Worm (Caenorhabditis elegans) whole organism, L1 larva: Measurements from ENCODE around the gene ZK822.9.

Source experiments
- C04F5.9 ChIP-seq: sonication (generic microtip); optimal IDR thresholded peaks from 2 replicates; lab custom pipeline; 2016; ENCODE audit warnings: missing genetic modification characterization, missing compliant biosample characterization
- C34B4.2 ChIP-seq: sonication (generic microtip); optimal IDR thresholded peaks from 2 replicates; lab custom pipeline; 2017; ENCODE audit warnings: mild to moderate bottlenecking, missing genetic modification characterization, missing compliant biosample characterization
- ceh-63 ChIP-seq: fragments of 200-800 bp; sonication (Bioruptor generic); optimal IDR thresholded peaks from 2 replicates; lab custom pipeline; 2018; ENCODE audit warnings: mild to moderate bottlenecking, missing genetic modification characterization, missing compliant biosample characterization
- ceh-82 ChIP-seq, 3 experiments: fragments of 150-350 bp in 1 of 3; sonication (generic microtip) in 2 of 3; optimal IDR thresholded peaks; 2 replicates each; lab custom pipeline; 2014 to 2017; ENCODE audit warnings: missing biosample characterization in 3 of 3, missing genetic modification characterization in 3 of 3
- ceh-88 ChIP-seq: fragments of 200-800 bp; sonication (Bioruptor generic); IDR thresholded peaks from 2 replicates; pipeline ENCODE4 v1.3.6; 2022; ENCODE audit warnings: missing genetic modification characterization, missing compliant biosample characterization
- ces-1 ChIP-seq: fragments of 150-350 bp; optimal IDR thresholded peaks from 2 replicates; lab custom pipeline; 2014; ENCODE audit warnings: missing biosample characterization, missing genetic modification reagents, missing genetic modification characterization
- dpl-1 ChIP-seq, 3 experiments: fragments of 150-350 bp in 2 of 3; sonication (generic microtip) in 1 of 3; optimal IDR thresholded peaks; 2 replicates each; lab custom pipeline; 2014 to 2017; ENCODE audit warnings: missing biosample characterization in 3 of 3, missing genetic modification characterization in 3 of 3, missing genetic modification reagents in 3 of 3
- dsc-1 ChIP-seq: sonication (generic microtip); optimal IDR thresholded peaks from 2 replicates; lab custom pipeline; 2016; ENCODE audit warnings: mild to moderate bottlenecking, missing genetic modification characterization, missing compliant biosample characterization
- efl-1 ChIP-seq, 4 experiments: fragments of 150-350 bp; optimal IDR thresholded peaks in 3 of 4; peaks in 1 of 4; 1 replicate in 1 of 4; 2 replicates in 3 of 4; lab custom pipeline; 2014; ENCODE audit warnings: missing biosample characterization in 2 of 4, missing genetic modification characterization in 2 of 4, missing genetic modification reagents in 2 of 4
- egl-13 ChIP-seq: sonication (generic microtip); optimal IDR thresholded peaks from 2 replicates; lab custom pipeline; 2016; ENCODE audit warnings: missing genotype, missing genetic modification reagents, missing genetic modification characterization, missing compliant biosample characterization
- elt-2 ChIP-seq: sonication (generic microtip); optimal IDR thresholded peaks from 2 replicates; lab custom pipeline; 2016; ENCODE audit warnings: missing genetic modification characterization, mild to moderate bottlenecking, inconsistent platforms, missing compliant biosample characterization, missing genetic modification reagents
- ets-5 ChIP-seq: fragments of 200-800 bp; sonication (Bioruptor generic); IDR thresholded peaks from 2 replicates; pipeline ENCODE4 v1.3.6; 2022; ENCODE audit warnings: missing genetic modification characterization, missing compliant biosample characterization
- fkh-10 ChIP-seq: sonication (generic microtip); optimal IDR thresholded peaks from 2 replicates; lab custom pipeline; 2017; ENCODE audit warnings: missing biosample characterization, missing genetic modification reagents, missing genetic modification characterization
- fkh-4 ChIP-seq: sonication (generic microtip); optimal IDR thresholded peaks from 2 replicates; lab custom pipeline; 2016; ENCODE audit warnings: missing compliant biosample characterization, missing genetic modification characterization, borderline replicate concordance
- fkh-8 ChIP-seq: sonication (generic microtip); optimal IDR thresholded peaks from 2 replicates; lab custom pipeline; 2016; ENCODE audit warnings: mild to moderate bottlenecking, missing genetic modification characterization, missing compliant biosample characterization
- hpl-2 ChIP-seq: fragments of 150-350 bp; optimal IDR thresholded peaks from 2 replicates; lab custom pipeline; 2014; ENCODE audit warnings: missing biosample characterization, missing genetic modification reagents, missing genetic modification characterization
- irx-1 ChIP-seq: sonication (generic microtip); optimal IDR thresholded peaks from 2 replicates; lab custom pipeline; 2016; ENCODE audit warnings: missing genetic modification characterization, missing compliant biosample characterization
- lin-14 ChIP-seq: fragments of 200-800 bp; sonication (Bioruptor generic); optimal IDR thresholded peaks from 2 replicates; lab custom pipeline; 2018; ENCODE audit warnings: mild to moderate bottlenecking, missing genetic modification characterization, moderate library complexity, missing compliant biosample characterization
- lin-15B ChIP-seq: fragments of 150-350 bp; sonication (generic microtip); optimal IDR thresholded peaks from 3 replicates; lab custom pipeline; 2014; ENCODE audit warnings: missing biosample characterization, missing genetic modification characterization
- lin-35 ChIP-seq, 2 experiments: fragments of 150-350 bp; optimal IDR thresholded peaks; 2 replicates each; lab custom pipeline; 2014; ENCODE audit warnings: missing biosample characterization in 2 of 2, missing genetic modification characterization in 2 of 2, missing genetic modification reagents in 2 of 2
- lin-39 ChIP-seq: fragments of 150-350 bp; optimal IDR thresholded peaks from 2 replicates; lab custom pipeline; 2014; ENCODE audit warnings: missing biosample characterization, missing genetic modification reagents, missing genetic modification characterization
- mab-9 ChIP-seq: fragments of 200-800 bp; sonication (Bioruptor generic); IDR thresholded peaks from 2 replicates; pipeline ENCODE4 v1.3.6; 2022; ENCODE audit warnings: missing genetic modification reagents, missing genetic modification characterization, missing compliant biosample characterization
- mep-1 ChIP-seq: fragments of 150-350 bp; optimal IDR thresholded peaks from 2 replicates; lab custom pipeline; 2014; ENCODE audit warnings: missing biosample characterization, missing genetic modification characterization
- nhr-19 ChIP-seq: fragments of 200-800 bp; sonication (Bioruptor generic); conservative IDR thresholded peaks from 2 replicates; pipeline ENCODE4 v1.3.6; 2022; ENCODE audit warnings: missing genetic modification characterization, missing compliant biosample characterization
- nhr-237 ChIP-seq: fragments of 150-350 bp; optimal IDR thresholded peaks from 2 replicates; lab custom pipeline; 2014; ENCODE audit warnings: missing biosample characterization, missing genetic modification characterization
- nhr-47 ChIP-seq: sonication (generic microtip); optimal IDR thresholded peaks from 2 replicates; lab custom pipeline; 2016; ENCODE audit warnings: mild to moderate bottlenecking, missing genetic modification characterization, moderate library complexity, missing compliant biosample characterization
- nhr-76 ChIP-seq: sonication (generic microtip); optimal IDR thresholded peaks from 2 replicates; lab custom pipeline; 2017; ENCODE audit warnings: missing biosample characterization, missing genetic modification characterization
- nhr-84 ChIP-seq: sonication (generic microtip); optimal IDR thresholded peaks from 2 replicates; lab custom pipeline; 2017; ENCODE audit warnings: missing biosample characterization, missing genetic modification characterization
- pag-3 ChIP-seq: sonication (generic microtip); optimal IDR thresholded peaks from 2 replicates; lab custom pipeline; 2017; ENCODE audit warnings: missing genetic modification characterization, mild to moderate bottlenecking, missing compliant biosample characterization, antibody characterized with exemption, borderline replicate concordance; ENCODE audit not compliant: insufficient read depth
- pqm-1 ChIP-seq: sonication (generic microtip); optimal IDR thresholded peaks from 3 replicates; lab custom pipeline; 2017; ENCODE audit warnings: missing biosample characterization, missing genetic modification characterization
- snu-23 ChIP-seq: sonication (generic microtip); optimal IDR thresholded peaks from 2 replicates; lab custom pipeline; 2016; ENCODE audit warnings: missing genetic modification characterization, missing compliant biosample characterization
- sptf-1 ChIP-seq: fragments of 150-350 bp; optimal IDR thresholded peaks from 2 replicates; lab custom pipeline; 2014; ENCODE audit warnings: missing biosample characterization, missing genetic modification characterization
- tlp-1 ChIP-seq: fragments of 150-350 bp; optimal IDR thresholded peaks from 2 replicates; lab custom pipeline; 2014; ENCODE audit warnings: missing biosample characterization, missing genetic modification characterization
- unc-30 ChIP-seq: sonication (generic microtip); optimal IDR thresholded peaks from 2 replicates; lab custom pipeline; 2017; ENCODE audit warnings: missing biosample characterization, missing genetic modification characterization
- unc-86 ChIP-seq: sonication (generic microtip); optimal IDR thresholded peaks from 2 replicates; lab custom pipeline; 2016; ENCODE audit warnings: missing genetic modification characterization, missing compliant biosample characterization
- unc-98 ChIP-seq: fragments of 200-800 bp; sonication (Bioruptor generic); IDR thresholded peaks from 2 replicates; pipeline ENCODE4 v1.3.6; 2022; ENCODE audit warnings: missing genetic modification characterization, missing compliant biosample characterization
- vab-15 ChIP-seq: sonication (generic microtip); optimal IDR thresholded peaks from 2 replicates; lab custom pipeline; 2017; ENCODE audit warnings: missing genotype, mild to moderate bottlenecking, missing genetic modification characterization, missing compliant biosample characterization
- xbp-1 ChIP-seq: sonication (generic microtip); optimal IDR thresholded peaks from 2 replicates; lab custom pipeline; 2016; ENCODE audit warnings: missing genetic modification characterization, missing compliant biosample characterization
- ztf-11 ChIP-seq, 2 experiments: sonication (generic microtip); optimal IDR thresholded peaks; 2 replicates each; lab custom pipeline; 2016 to 2017; ENCODE audit warnings: missing genetic modification characterization in 2 of 2, missing biosample characterization in 1 of 2, missing compliant biosample characterization in 1 of 2
- ztf-4 ChIP-seq: fragments of 150-350 bp; optimal IDR thresholded peaks from 2 replicates; lab custom pipeline; 2014; ENCODE audit warnings: missing biosample characterization, missing genetic modification characterization

ZK822.9 gene

DNA sequence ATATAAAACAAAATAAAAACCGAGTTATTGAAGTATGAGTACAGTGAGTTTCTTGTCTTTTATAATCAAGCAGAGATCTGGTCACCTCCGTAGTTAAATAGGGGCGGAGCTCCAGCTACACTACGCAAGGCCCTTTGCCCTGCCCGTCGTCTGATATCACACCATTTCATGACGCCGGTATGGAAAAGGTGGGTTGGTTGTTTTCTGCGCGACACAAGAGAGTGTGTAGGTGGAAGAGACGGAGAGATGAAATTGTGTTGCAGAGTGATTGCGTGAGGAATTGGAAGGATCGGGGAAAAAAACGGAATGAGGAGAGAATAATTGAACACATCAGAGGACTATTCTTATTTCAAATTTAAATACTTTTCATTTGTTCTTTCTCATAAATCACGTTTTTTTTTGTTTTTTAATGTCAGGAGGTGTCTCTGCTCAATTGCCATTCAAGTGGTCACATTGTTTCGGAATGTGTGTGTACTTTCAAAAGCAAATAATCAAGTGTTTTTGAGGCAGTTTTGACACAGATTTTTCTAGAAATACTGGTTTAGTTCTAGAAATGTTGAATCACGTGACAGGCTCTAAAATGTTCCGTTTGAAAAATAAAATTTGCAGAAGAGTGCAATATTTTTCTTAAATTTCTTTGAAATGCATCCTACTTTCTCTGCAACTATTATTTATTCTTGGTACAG, at the start of gene ZK822.9 (continued):
- no peak for TF ChIP-seq ces-1
- no peak for TF ChIP-seq pqm-1 (tag; lab: Kevin White, UChicago)
- TF ChIP-seq ceh-63 (GFP tag; lab: Kevin White, UChicago) = no peak
- peak; percentile 6 for TF ChIP-seq lin-14
- TF ChIP-seq nhr-19 (GFP tag; lab: Robert Waterston, UW) = no peak; the same call in 1 of the 2 replicates
- no peak for TF ChIP-seq sptf-1 (tag; lab: Kevin White, UChicago)
- TF ChIP-seq ceh-82 (tag; optimal IDR thresholded peaks at IDR 0.05; lab: Kevin White, UChicago) = no peak
- TF ChIP-seq nhr-76 (tag; lab: Kevin White, UChicago) = no peak
- TF ChIP-seq tlp-1 (tag; lab: Kevin White, UChicago) = no peak
- no peak for TF ChIP-seq nhr-237
- no peak for TF ChIP-seq nhr-84 (tag; lab: Kevin White, UChicago)
- TF ChIP-seq fkh-4 (tag; lab: Kevin White, UChicago) = no peak
- TF ChIP-seq ztf-11 (tag; optimal IDR thresholded peaks at IDR 0.05; lab: Kevin White, UChicago) = no peak
- no peak for TF ChIP-seq lin-15B (tag; lab: Kevin White, UChicago)
- peak in 1 of 2 experiments; percentile 50 for TF ChIP-seq lin-35 (GFP tag; optimal IDR thresholded peaks at IDR 0.05; lab: Kevin White, UChicago)
- TF ChIP-seq dpl-1 (GFP tag; optimal IDR thresholded peaks at IDR 0.05; lab: Kevin White, UChicago) = no peak
- TF ChIP-seq mab-9 (GFP tag; lab: Robert Waterston, UW) = no peak
- TF ChIP-seq C34B4.2 (tag; lab: Kevin White, UChicago) = no peak
- peak; percentile 14 for TF ChIP-seq mep-1 (tag; lab: Kevin White, UChicago)

DNA sequence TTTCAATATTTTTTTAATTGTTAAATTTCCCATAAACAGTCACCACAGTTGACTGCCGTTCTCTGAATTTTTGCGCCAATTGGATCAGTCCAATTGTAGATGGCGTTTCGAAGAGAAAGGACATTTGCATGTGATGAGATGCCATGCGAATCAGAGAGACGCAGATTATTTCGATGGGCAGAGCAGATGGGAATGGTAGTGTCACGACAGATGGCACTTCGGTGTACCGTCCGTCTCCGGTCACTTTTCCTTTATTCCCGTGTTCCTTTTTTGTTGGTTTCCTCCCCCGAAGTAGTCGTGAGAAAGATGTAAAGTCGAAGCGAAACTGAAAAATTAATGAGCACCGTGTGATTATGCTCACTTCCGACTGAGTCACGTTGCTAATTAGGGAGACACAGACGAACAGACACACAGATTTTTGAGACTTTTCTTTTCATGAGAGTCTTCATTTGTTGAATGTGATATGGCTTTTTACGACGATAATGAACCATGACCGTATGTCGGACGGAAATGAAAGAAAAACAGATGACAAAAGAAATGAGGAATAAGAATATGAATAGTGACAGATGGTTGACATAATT, 48.0 kb upstream of the ZK822.9 start:
- TF ChIP-seq mep-1 (tag; lab: Kevin White, UChicago) = no peak
- TF ChIP-seq C04F5.9 = no peak
- no peak for TF ChIP-seq efl-1 (optimal IDR thresholded peaks at IDR 0.05; lab: Kevin White, UChicago)
- TF ChIP-seq efl-1 (GFP tag; optimal IDR thresholded peaks at IDR 0.05 in 1 of 2; lab: Kevin White, UChicago) = no peak
- TF ChIP-seq irx-1 (tag; lab: Kevin White, UChicago) = no peak
- peak; percentile 6 for TF ChIP-seq egl-13
- no peak for TF ChIP-seq ceh-88 (GFP tag; lab: Robert Waterston, UW)
- TF ChIP-seq nhr-76 (tag; lab: Kevin White, UChicago) = no peak
- peak; percentile 65 for TF ChIP-seq lin-14
- no peak for TF ChIP-seq elt-2 (tag; lab: Kevin White, UChicago)
- peak; percentile 73 for TF ChIP-seq dsc-1 (tag; lab: Kevin White, UChicago)
- no peak for TF ChIP-seq sptf-1 (tag; lab: Kevin White, UChicago)
- TF ChIP-seq hpl-2 (GFP tag; lab: Kevin White, UChicago) = no peak
- no peak for TF ChIP-seq ets-5 (GFP tag; lab: Robert Waterston, UW)
- TF ChIP-seq unc-98 (GFP tag; lab: Robert Waterston, UW) = no peak
- TF ChIP-seq nhr-47 (tag; lab: Kevin White, UChicago) = peak; percentile 20
- TF ChIP-seq fkh-10 (GFP tag; lab: Kevin White, UChicago) = no peak
- no peak for TF ChIP-seq vab-15 (tag; lab: Kevin White, UChicago)
- TF ChIP-seq unc-86 (tag; lab: Kevin White, UChicago) = peak; percentile 58
- TF ChIP-seq ztf-11 (tag; optimal IDR thresholded peaks at IDR 0.05; lab: Kevin White, UChicago) = peak in 1 of 2 experiments; percentile 45
- no peak for TF ChIP-seq ztf-4 (tag; lab: Kevin White, UChicago)
- no peak for TF ChIP-seq unc-30 (tag; lab: Kevin White, UChicago)
- no peak for TF ChIP-seq xbp-1 (tag; lab: Kevin White, UChicago)
- no peak for TF ChIP-seq snu-23 (GFP tag; lab: Kevin White, UChicago)
- TF ChIP-seq lin-39 = no peak
- TF ChIP-seq nhr-237 = no peak
- TF ChIP-seq fkh-8 (tag; lab: Kevin White, UChicago) = peak; percentile 29
- no peak for TF ChIP-seq pag-3 (tag; lab: Kevin White, UChicago)
